Worm (Caenorhabditis elegans): ENCODE results near the gene sdz-16.

The sdz-16 gene

ce11 chrV:17344876-17345275 lies 17.1 kb upstream of the sdz-16 start, which contains the start of the genes fbxa-188 and fbxa-189:
Gene fbxa-188 (minus strand): TSS chrV:17344926.
Gene fbxa-189 (plus strand): TSS chrV:17345214.
- no peak for TF ChIP-seq npax-4 (tag; optimal IDR thresholded peaks at IDR 0.05)
- no peak for TF ChIP-seq hlh-30 (tag; optimal IDR thresholded peaks at IDR 0.05; ENCODE audit: insufficient read depth)
- no peak for TF ChIP-seq elt-4 (tag; optimal IDR thresholded peaks at IDR 0.05)
- TF ChIP-seq elt-2 (tag; optimal IDR thresholded peaks at IDR 0.05), result no peak
- TF ChIP-seq C38D4.7 (GFP tag; optimal IDR thresholded peaks at IDR 0.05), result no peak
- no peak for TF ChIP-seq fkh-10 (GFP tag; optimal IDR thresholded peaks at IDR 0.05)
- TF ChIP-seq odd-2 (tag; optimal IDR thresholded peaks at IDR 0.05), result no peak
- TF ChIP-seq nhr-11 (tag; optimal IDR thresholded peaks at IDR 0.05), result no peak
- TF ChIP-seq ceh-6 (GFP tag; optimal IDR thresholded peaks at IDR 0.05), result no peak
- no peak for TF ChIP-seq ceh-18 (tag; optimal IDR thresholded peaks at IDR 0.05)
- no peak for TF ChIP-seq sox-2 (GFP tag; IDR thresholded peaks at IDR 0.05)
- no peak for TF ChIP-seq ceh-34 (tag; optimal IDR thresholded peaks at IDR 0.05)
- TF ChIP-seq unc-42 (tag; optimal IDR thresholded peaks at IDR 0.05), result no peak
- TF ChIP-seq ceh-14 (tag; optimal IDR thresholded peaks at IDR 0.05), result no peak
- TF ChIP-seq syd-9 (tag; optimal IDR thresholded peaks at IDR 0.05), result no peak
- TF ChIP-seq dve-1 (tag; optimal IDR thresholded peaks at IDR 0.05), result no peak
- no peak for TF ChIP-seq T23F11.4 (GFP tag; optimal IDR thresholded peaks at IDR 0.05)
- no peak for TF ChIP-seq ceh-31 (tag; optimal IDR thresholded peaks at IDR 0.05)
- TF ChIP-seq pax-1 (tag; optimal IDR thresholded peaks at IDR 0.05), result no peak

ce11 chrV:17339349-17339748 lies 11.6 kb upstream of the sdz-16 start:
- no peak for TF ChIP-seq C38D4.7 (GFP tag; optimal IDR thresholded peaks at IDR 0.05)
- no peak for TF ChIP-seq fkh-10 (GFP tag; optimal IDR thresholded peaks at IDR 0.05)
- TF ChIP-seq ceh-22 (tag; optimal IDR thresholded peaks at IDR 0.05), result no peak
- no peak for TF ChIP-seq gmeb-2 (tag; optimal IDR thresholded peaks at IDR 0.05)

ce11 chrV:17331340-17331739 lies 3.6 kb upstream of the sdz-16 start, which contains the start of gene fbxa-185:
Gene fbxa-185 (plus strand): TSS chrV:17331640.
- TF ChIP-seq ceh-9 (tag; optimal IDR thresholded peaks at IDR 0.05) (no peak), Y22D7AL.16 (tag; optimal IDR thresholded peaks at IDR 0.05) (no peak), nfya-1 (tag; optimal IDR thresholded peaks at IDR 0.05) (no peak), F13H6.1 (tag; optimal IDR thresholded peaks at IDR 0.05) (no peak), unc-86 (tag; optimal IDR thresholded peaks at IDR 0.05) (no peak), hlh-30 (tag; optimal IDR thresholded peaks at IDR 0.05; ENCODE audit: insufficient read depth) (no peak), lim-6 (tag; optimal IDR thresholded peaks at IDR 0.05) (no peak), C38D4.7 (GFP tag; optimal IDR thresholded peaks at IDR 0.05) (no peak)

ce11 chrV:17328497-17328896 lies 730 bp upstream of the sdz-16 start, which contains the start of gene srg-44:
Gene srg-44 (plus strand): TSS chrV:17328797.
- TF ChIP-seq sdc-2 (tag; optimal IDR thresholded peaks at IDR 0.05), result no peak
- no peak for TF ChIP-seq dve-1 (tag; optimal IDR thresholded peaks at IDR 0.05)
- TF ChIP-seq ceh-2 (tag; optimal IDR thresholded peaks at IDR 0.05), result no peak
- TF ChIP-seq ceh-45 (GFP tag; IDR thresholded peaks at IDR 0.05), result no peak
- no peak for TF ChIP-seq hlh-6 (tag; optimal IDR thresholded peaks at IDR 0.05)
- TF ChIP-seq ceh-31 (tag; optimal IDR thresholded peaks at IDR 0.05), result no peak
- TF ChIP-seq ceh-24 (tag; optimal IDR thresholded peaks at IDR 0.05), result no peak
- no peak for TF ChIP-seq K09A11.1 (tag; optimal IDR thresholded peaks at IDR 0.05; ENCODE audit: insufficient read depth)
- no peak for TF ChIP-seq C08G9.2 (tag; optimal IDR thresholded peaks at IDR 0.05)
- no peak for TF ChIP-seq eyg-1 (tag; optimal IDR thresholded peaks at IDR 0.05)
- no peak for TF ChIP-seq pha-4 (tag; optimal IDR thresholded peaks at IDR 0.05)
- TF ChIP-seq ahr-1 (tag; optimal IDR thresholded peaks at IDR 0.05), result no peak
- no peak for TF ChIP-seq unc-3 (GFP tag; conservative IDR thresholded peaks at IDR 0.05)
- no peak for TF ChIP-seq unc-3 (tag; optimal IDR thresholded peaks at IDR 0.05)
- TF ChIP-seq T23F11.4 (GFP tag; optimal IDR thresholded peaks at IDR 0.05), result no peak
- TF ChIP-seq ztf-16 (tag; optimal IDR thresholded peaks at IDR 0.05), result no peak
- no peak for TF ChIP-seq elt-2 (tag; optimal IDR thresholded peaks at IDR 0.05)
- TF ChIP-seq npax-4 (tag; optimal IDR thresholded peaks at IDR 0.05), result no peak
- TF ChIP-seq C38D4.7 (GFP tag; optimal IDR thresholded peaks at IDR 0.05), result no peak
- TF ChIP-seq ceh-14 (tag; optimal IDR thresholded peaks at IDR 0.05), result no peak
- TF ChIP-seq unc-55 (GFP tag; optimal IDR thresholded peaks at IDR 0.05), result no peak
